Fruit fly (Drosophila melanogaster) whole organism, adult: Measurements from ENCODE around the gene CG2767.
"Not testable (repeated sequence)": the region's sequence is repeated elsewhere in the genome, so short reads cannot be mapped to it uniquely, and the experiment has no call there.

ENCODE experiments used
- CG11617 ChIP-seq: fragments of 200-800 bp; sonication (Bioruptor generic); optimal IDR thresholded peaks from 2 replicates; lab custom pipeline; 2017; ENCODE audit warnings: mild to moderate bottlenecking, missing biosample characterization, missing genetic modification reagents, missing genetic modification characterization
- CG12768 ChIP-seq: fragments of 200-800 bp; sonication (Bioruptor generic); optimal IDR thresholded peaks from 2 replicates; lab custom pipeline; 2017; ENCODE audit warnings: missing biosample characterization, missing genetic modification characterization, mild to moderate bottlenecking, moderate library complexity, missing genetic modification reagents
- CG14711 ChIP-seq: fragments of 200-800 bp; sonication (Bioruptor generic); optimal IDR thresholded peaks from 2 replicates; lab custom pipeline; 2018; ENCODE audit warnings: missing biosample characterization, mild to moderate bottlenecking, missing genetic modification characterization, moderate library complexity
- CG1620 ChIP-seq: fragments of 200-800 bp; sonication (Bioruptor generic); optimal IDR thresholded peaks from 2 replicates; lab custom pipeline; 2016; ENCODE audit warnings: missing biosample characterization, missing genetic modification characterization
- CG33017 ChIP-seq: fragments of 200-800 bp; sonication (Bioruptor generic); optimal IDR thresholded peaks from 2 replicates; lab custom pipeline; 2018; ENCODE audit warnings: missing biosample characterization, mild to moderate bottlenecking, missing genetic modification characterization, moderate library complexity
- CG7045 ChIP-seq: fragments of 200-800 bp; sonication (Bioruptor generic); optimal IDR thresholded peaks from 2 replicates; lab custom pipeline; 2017; ENCODE audit warnings: missing biosample characterization, mild to moderate bottlenecking, missing genetic modification characterization
- CG7101 ChIP-seq: fragments of 200-800 bp; sonication (Bioruptor generic); optimal IDR thresholded peaks from 2 replicates; lab custom pipeline; 2018; ENCODE audit warnings: missing biosample characterization, mild to moderate bottlenecking, missing genetic modification characterization, moderate library complexity
- Clk ChIP-seq: fragments of 200-800 bp; sonication (Bioruptor generic); optimal IDR thresholded peaks from 2 replicates; lab custom pipeline; 2017; ENCODE audit warnings: missing biosample characterization, missing genetic modification characterization
- Crg-1 ChIP-seq: fragments of 200-800 bp; sonication (Bioruptor generic); optimal IDR thresholded peaks from 2 replicates; lab custom pipeline; 2016; ENCODE audit warnings: missing biosample characterization, missing genetic modification characterization
- Hr96 ChIP-seq: fragments of 200-800 bp; sonication (Bioruptor generic); optimal IDR thresholded peaks from 2 replicates; lab custom pipeline; 2016; ENCODE audit warnings: missing biosample characterization, missing genetic modification characterization
- Mnt ChIP-seq: fragments of 200-800 bp; sonication (Bioruptor generic); optimal IDR thresholded peaks from 2 replicates; lab custom pipeline; 2016; ENCODE audit warnings: missing biosample characterization, mild to moderate bottlenecking, missing genetic modification characterization
- bab1 ChIP-seq: fragments of 200-800 bp; sonication (Bioruptor generic); optimal IDR thresholded peaks from 3 replicates; lab custom pipeline; 2019; ENCODE audit warnings: missing biosample characterization, mild to moderate bottlenecking, missing genetic modification characterization, moderate library complexity
- cic ChIP-seq: fragments of 200-800 bp; sonication (Bioruptor generic); optimal IDR thresholded peaks from 2 replicates; lab custom pipeline; 2017; ENCODE audit warnings: missing biosample characterization, mild to moderate bottlenecking, missing genetic modification characterization, moderate library complexity
- cnc ChIP-seq, 2 experiments: fragments of >200 bp; optimal IDR thresholded peaks; 2 replicates each; lab custom pipeline; 2017
- kay ChIP-seq: fragments of 200-800 bp; sonication (Bioruptor generic); peaks from one replicate; lab custom pipeline; 2016; ENCODE audit warnings: missing biosample characterization, missing genetic modification characterization, borderline replicate concordance
- ovo ChIP-seq: fragments of 200-800 bp; sonication (Bioruptor generic); optimal IDR thresholded peaks from 2 replicates; lab custom pipeline; 2016; ENCODE audit warnings: missing biosample characterization, missing genetic modification characterization
- pad ChIP-seq: fragments of 200-800 bp; sonication (Bioruptor generic); optimal IDR thresholded peaks from 3 replicates; lab custom pipeline; 2017; ENCODE audit warnings: missing biosample characterization, missing genetic modification characterization, mild to moderate bottlenecking, moderate library complexity, missing genetic modification reagents
- tj ChIP-seq: fragments of 200-800 bp; sonication (Bioruptor generic); optimal IDR thresholded peaks from 3 replicates; lab custom pipeline; 2017; ENCODE audit warnings: missing biosample characterization, mild to moderate bottlenecking, missing genetic modification characterization, moderate library complexity
- toe ChIP-seq: fragments of 200-800 bp; sonication (Bioruptor generic); optimal IDR thresholded peaks from 2 replicates; lab custom pipeline; 2016; ENCODE audit warnings: missing biosample characterization, missing genetic modification characterization

CG2767 gene

dm6 chr3R:8007595-8008255 is at the start of gene CG2767:
Gene CG2767, minus strand, starts transcription at chr3R:8008110.
- TF ChIP-seq cic (GFP tag; lab: Kevin White, UChicago) (no peak), cnc (optimal IDR thresholded peaks at IDR 0.05; lab: Kevin White, UChicago) (no peak), bab1 (GFP tag; lab: Kevin White, UChicago) (peak; percentile 13), Mnt (GFP tag; lab: Kevin White, UChicago) (no peak), ovo (GFP tag; lab: Kevin White, UChicago) (no peak), toe (no peak), kay (GFP tag; lab: Kevin White, UChicago) (no peak), Clk (GFP tag; lab: Kevin White, UChicago) (no peak), CG33017 (tag; lab: Kevin White, UChicago) (peak; percentile 18), pad (GFP tag; lab: Kevin White, UChicago) (no peak), CG12768 (GFP tag; lab: Kevin White, UChicago) (peak; percentile 17), tj (GFP tag; lab: Kevin White, UChicago) (peak; percentile 64)

dm6 chr3R:8049373-8049772 is 41.5 kb upstream of the CG2767 start, which contains the start of gene CG43061:
Gene CG43061, plus strand, starts transcription at chr3R:8049673.
- TF ChIP-seq CG12768, CG7045, Clk (GFP tag; lab: Kevin White, UChicago): not testable (repeated sequence)

- TF ChIP-seq ovo (GFP tag; lab: Kevin White, UChicago); cic (GFP tag; lab: Kevin White, UChicago); CG33017 (tag; lab: Kevin White, UChicago): not testable (repeated sequence)
Observed at dm6 chr3R:8048867-8049266, 41.0 kb upstream of the CG2767 start, which contains the start of gene CG43618. Gene CG43618, plus strand, starts transcription at chr3R:8049167.

dm6 chr3R:8040843-8041242 is 32.9 kb upstream of the CG2767 start, which contains the start of gene CG43060:
Gene CG43060, plus strand, starts transcription at chr3R:8041224.
- peak; percentile 31 for TF ChIP-seq kay (GFP tag; lab: Kevin White, UChicago)
- no peak for TF ChIP-seq CG12768 (GFP tag; lab: Kevin White, UChicago)

dm6 chr3R:8038927-8039326 is 31.0 kb upstream of the CG2767 start:
- TF ChIP-seq Hr96 (GFP tag; lab: Kevin White, UChicago) (no peak), bab1 (GFP tag; lab: Kevin White, UChicago) (no peak), CG1620 (GFP tag; lab: Kevin White, UChicago) (no peak), CG7101 (no peak), toe (no peak), pad (GFP tag; lab: Kevin White, UChicago) (no peak)

dm6 chr3R:8037896-8038295 is 30.0 kb upstream of the CG2767 start:
- TF ChIP-seq pad (GFP tag; lab: Kevin White, UChicago) (no peak), Crg-1 (GFP tag; lab: Kevin White, UChicago) (no peak), tj (GFP tag; lab: Kevin White, UChicago) (no peak)

dm6 chr3R:8032923-8033478 is 25.1 kb upstream of the CG2767 start, which contains the start of the genes CG11035 and unc-45:
Gene CG11035, minus strand, starts transcription at chr3R:8033009.
Gene unc-45, plus strand, starts transcription at chr3R:8033301.
- TF ChIP-seq CG1620 (GFP tag; lab: Kevin White, UChicago) (peak; percentile 14), cic (GFP tag; lab: Kevin White, UChicago) (peak; percentile 10), CG14711 (tag; lab: Kevin White, UChicago) (peak; percentile 53), CG33017 (tag; lab: Kevin White, UChicago) (peak; percentile 29), CG7101 (peak; percentile 33), Hr96 (GFP tag; lab: Kevin White, UChicago) (no peak), bab1 (GFP tag; lab: Kevin White, UChicago) (peak; percentile 70), Crg-1 (GFP tag; lab: Kevin White, UChicago) (peak; percentile 28), CG12768 (GFP tag; lab: Kevin White, UChicago) (no peak), Clk (GFP tag; lab: Kevin White, UChicago) (no peak), pad (GFP tag; lab: Kevin White, UChicago) (peak; percentile 18), kay (GFP tag; lab: Kevin White, UChicago) (peak; percentile 98), Mnt (GFP tag; lab: Kevin White, UChicago) (peak; percentile 62), toe (peak; percentile 79), CG11617 (GFP tag; lab: Kevin White, UChicago) (peak; percentile 63), CG7045 (GFP tag; lab: Kevin White, UChicago) (peak; percentile 51), tj (GFP tag; lab: Kevin White, UChicago) (peak; percentile 64), cnc (optimal IDR thresholded peaks at IDR 0.05; lab: Kevin White, UChicago) (no peak)
